Fruit fly (Drosophila melanogaster) whole organism, wandering third instar larva: ENCODE results near the gene CG18557.

Source experiments
- Abd-B ChIP-seq: fragments of >200 bp; optimal IDR thresholded peaks from 2 replicates; lab custom pipeline; 2017; ENCODE audit warnings: missing biosample characterization, missing genetic modification characterization
- CG32264 ChIP-seq: fragments of 200-800 bp; sonication (Bioruptor generic); optimal IDR thresholded peaks from 2 replicates; lab custom pipeline; 2016; ENCODE audit warnings: missing biosample characterization, missing genetic modification characterization
- CG9705 ChIP-seq: fragments of 200-800 bp; sonication (Bioruptor generic); optimal IDR thresholded peaks from 2 replicates; lab custom pipeline; 2018; ENCODE audit warnings: missing biosample characterization, mild to moderate bottlenecking, missing genetic modification characterization
- CrebA ChIP-seq: fragments of 200-800 bp; sonication (Bioruptor generic); optimal IDR thresholded peaks from 2 replicates; lab custom pipeline; 2016; ENCODE audit warnings: missing biosample characterization, mild to moderate bottlenecking, missing genetic modification characterization, borderline replicate concordance
- Dfd ChIP-seq: fragments of >200 bp; optimal IDR thresholded peaks from 2 replicates; lab custom pipeline; 2017; ENCODE audit warnings: missing biosample characterization, missing genetic modification characterization
- Dif ChIP-seq: fragments of 200-275, 200-300 bp; sonication (Bioruptor generic); optimal IDR thresholded peaks from 2 replicates; lab custom pipeline; 2018; ENCODE audit warnings: missing biosample characterization, missing genetic modification characterization; ENCODE audit not compliant: partially characterized antibody
- GATAd ChIP-seq: sonication (Bioruptor generic); optimal IDR thresholded peaks from 2 replicates; lab custom pipeline; 2016; ENCODE audit warnings: missing biosample characterization, missing genetic modification characterization
- Hnf4 ChIP-seq: fragments of 200-800 bp; sonication (Bioruptor generic); optimal IDR thresholded peaks from 2 replicates; lab custom pipeline; 2016; ENCODE audit warnings: missing biosample characterization, mild to moderate bottlenecking, missing genetic modification characterization
- Hr83 ChIP-seq: fragments of 200-300 bp; sonication (Bioruptor generic); optimal IDR thresholded peaks from 2 replicates; lab custom pipeline; 2016; ENCODE audit warnings: missing biosample characterization, mild to moderate bottlenecking, missing genetic modification characterization, moderate library complexity; ENCODE audit not compliant: poor library complexity, severe bottlenecking
- Jra ChIP-seq: sonication (Bioruptor generic); optimal IDR thresholded peaks from 2 replicates; lab custom pipeline; 2016; ENCODE audit warnings: missing biosample characterization, missing genetic modification characterization
- Mio ChIP-seq: sonication (Bioruptor generic); optimal IDR thresholded peaks from 2 replicates; lab custom pipeline; 2016; ENCODE audit warnings: missing biosample characterization, missing genetic modification characterization
- Myc ChIP-seq: fragments of >200 bp; optimal IDR thresholded peaks from 2 replicates; lab custom pipeline; 2017
- N ChIP-seq: fragments of >200 bp; optimal IDR thresholded peaks from 2 replicates; lab custom pipeline; 2018; ENCODE audit warnings: missing biosample characterization, missing external identifiers, missing genetic modification characterization
- OdsH ChIP-seq: fragments of 200-800 bp; sonication (Bioruptor generic); optimal IDR thresholded peaks from 2 replicates; lab custom pipeline; 2016; ENCODE audit warnings: missing biosample characterization, mild to moderate bottlenecking, missing genetic modification characterization
- Rel ChIP-seq, 2 experiments: fragments of 200-800 bp; sonication (Bioruptor generic) in 1 of 2; optimal IDR thresholded peaks; 2 replicates in 1 of 2; 3 replicates in 1 of 2; lab custom pipeline; 2016 to 2019; ENCODE audit warnings: mild to moderate bottlenecking in 2 of 2, missing biosample characterization in 2 of 2, missing genetic modification characterization in 2 of 2, moderate library complexity in 1 of 2
- Sp1 ChIP-seq: fragments of 200-800 bp; sonication (Bioruptor generic); optimal IDR thresholded peaks from 3 replicates; lab custom pipeline; 2019; ENCODE audit warnings: missing biosample characterization, mild to moderate bottlenecking, missing genetic modification characterization, moderate library complexity
- Vsx2 ChIP-seq: fragments of 200-300, 225-300 bp; sonication (Bioruptor generic); optimal IDR thresholded peaks from 2 replicates; lab custom pipeline; 2018; ENCODE audit warnings: missing biosample characterization, missing genetic modification characterization; ENCODE audit not compliant: partially characterized antibody
- br ChIP-seq: fragments of 200-800 bp; sonication (Bioruptor generic); optimal IDR thresholded peaks from 2 replicates; lab custom pipeline; 2016; ENCODE audit warnings: missing biosample characterization, missing genetic modification characterization
- brk ChIP-seq: fragments of 200-800 bp; sonication (Bioruptor generic); optimal IDR thresholded peaks from 2 replicates; lab custom pipeline; 2016; ENCODE audit warnings: missing biosample characterization, mild to moderate bottlenecking, missing genetic modification characterization
- dmrt93B ChIP-seq: fragments of 200-800 bp; sonication (Bioruptor generic); optimal IDR thresholded peaks from 2 replicates; lab custom pipeline; 2018; ENCODE audit warnings: missing biosample characterization, mild to moderate bottlenecking, missing genetic modification characterization
- foxo ChIP-seq, 2 experiments: fragments of 200-800 bp; sonication (Bioruptor generic); optimal IDR thresholded peaks; 2 replicates in 1 of 2; 3 replicates in 1 of 2; lab custom pipeline; 2016 to 2017; ENCODE audit warnings: missing biosample characterization in 2 of 2, missing genetic modification characterization in 2 of 2
- h ChIP-seq: fragments of 200-800 bp; sonication (Bioruptor generic); optimal IDR thresholded peaks from 3 replicates; lab custom pipeline; 2016; ENCODE audit warnings: missing biosample characterization, mild to moderate bottlenecking, missing genetic modification characterization
- lola ChIP-seq: fragments of >200 bp; optimal IDR thresholded peaks from 2 replicates; lab custom pipeline; 2017; ENCODE audit warnings: missing biosample characterization, missing genetic modification characterization
- pan ChIP-seq: fragments of >200 bp; optimal IDR thresholded peaks from 2 replicates; lab custom pipeline; 2017
- psq ChIP-seq: fragments of 200-800 bp; sonication (Bioruptor generic); optimal IDR thresholded peaks from 3 replicates; lab custom pipeline; 2017; ENCODE audit warnings: missing biosample characterization, mild to moderate bottlenecking, missing genetic modification characterization, moderate library complexity
- rgr ChIP-seq: fragments of 200-800 bp; sonication (Bioruptor generic); optimal IDR thresholded peaks from 3 replicates; lab custom pipeline; 2016; ENCODE audit warnings: missing biosample characterization, mild to moderate bottlenecking, missing genetic modification characterization
- sage ChIP-seq: fragments of 200-800 bp; sonication (Bioruptor generic); optimal IDR thresholded peaks from 2 replicates; lab custom pipeline; 2016; ENCODE audit warnings: missing biosample characterization, mild to moderate bottlenecking, missing genetic modification characterization
- sv ChIP-seq: fragments of 200-800 bp; sonication (Bioruptor generic); optimal IDR thresholded peaks from 3 replicates; lab custom pipeline; 2016; ENCODE audit warnings: missing biosample characterization, missing genetic modification characterization
- usp ChIP-seq: fragments of >200 bp; optimal IDR thresholded peaks from 2 replicates; lab custom pipeline; 2017; ENCODE audit warnings: missing biosample characterization, missing genetic modification characterization

CG18557 gene

DNA sequence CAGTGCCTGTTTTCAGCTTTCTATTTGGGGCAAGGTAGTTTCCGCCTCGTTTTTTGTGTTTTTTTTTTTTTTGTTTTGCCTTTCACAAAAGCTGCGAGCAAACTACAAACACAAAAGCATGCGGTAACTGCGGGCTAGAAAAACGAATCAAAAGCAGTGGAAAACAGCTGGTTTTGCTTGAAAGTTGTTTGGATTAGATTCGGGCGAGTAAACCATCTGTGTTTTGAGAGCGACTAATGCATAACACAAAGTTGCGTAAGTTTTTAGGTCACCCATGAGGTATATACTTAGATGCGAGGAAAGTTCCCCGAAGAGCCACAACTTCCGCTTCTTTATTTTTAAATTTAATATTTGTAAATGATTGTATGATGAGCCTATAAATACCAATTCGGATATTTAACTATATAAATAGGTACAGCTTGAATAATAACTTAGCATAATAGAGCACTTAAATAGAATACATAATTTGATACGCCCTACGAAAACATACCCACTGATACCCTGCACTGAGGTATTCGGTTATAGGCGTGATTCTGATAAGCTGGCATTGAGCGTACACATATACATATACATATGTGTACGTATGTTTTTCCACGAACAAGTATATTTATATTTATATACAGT is 26.9 kb upstream of the CG18557 start:
- TF ChIP-seq pan (lab: Kevin White, UChicago) (no peak), lola (no peak)

- no peak for TF ChIP-seq br (GFP tag; lab: Kevin White, UChicago)
- TF ChIP-seq foxo (GFP tag; optimal IDR thresholded peaks at IDR 0.05; lab: Kevin White, UChicago): no peak
- no peak for TF ChIP-seq Vsx2 (GFP tag; lab: Kevin White, UChicago)
- TF ChIP-seq Sp1 (GFP tag; lab: Kevin White, UChicago): no peak
- TF ChIP-seq CG9705 (GFP tag; lab: Kevin White, UChicago): no peak
- TF ChIP-seq lola: no peak
- TF ChIP-seq Dif: no peak
- TF ChIP-seq GATAd (GFP tag; lab: Kevin White, UChicago): no peak
- TF ChIP-seq Jra (GFP tag; lab: Kevin White, UChicago): no peak
- no peak for TF ChIP-seq psq (GFP tag; lab: Kevin White, UChicago)
- no peak for TF ChIP-seq Hnf4 (GFP tag; lab: Kevin White, UChicago)
- TF ChIP-seq N (GFP tag; lab: Kevin White, UChicago): no peak
- no peak for TF ChIP-seq usp (GFP tag; lab: Kevin White, UChicago)
- TF ChIP-seq Myc (lab: Kevin White, UChicago): no peak
- TF ChIP-seq Dfd (GFP tag; lab: Kevin White, UChicago): no peak
Observed at dm6 chr2L:2869008-2869702, 23.6 kb upstream of the CG18557 start, which contains the start of gene CG8813. CG8813 (plus strand) TSS chr2L:2869652.

DNA sequence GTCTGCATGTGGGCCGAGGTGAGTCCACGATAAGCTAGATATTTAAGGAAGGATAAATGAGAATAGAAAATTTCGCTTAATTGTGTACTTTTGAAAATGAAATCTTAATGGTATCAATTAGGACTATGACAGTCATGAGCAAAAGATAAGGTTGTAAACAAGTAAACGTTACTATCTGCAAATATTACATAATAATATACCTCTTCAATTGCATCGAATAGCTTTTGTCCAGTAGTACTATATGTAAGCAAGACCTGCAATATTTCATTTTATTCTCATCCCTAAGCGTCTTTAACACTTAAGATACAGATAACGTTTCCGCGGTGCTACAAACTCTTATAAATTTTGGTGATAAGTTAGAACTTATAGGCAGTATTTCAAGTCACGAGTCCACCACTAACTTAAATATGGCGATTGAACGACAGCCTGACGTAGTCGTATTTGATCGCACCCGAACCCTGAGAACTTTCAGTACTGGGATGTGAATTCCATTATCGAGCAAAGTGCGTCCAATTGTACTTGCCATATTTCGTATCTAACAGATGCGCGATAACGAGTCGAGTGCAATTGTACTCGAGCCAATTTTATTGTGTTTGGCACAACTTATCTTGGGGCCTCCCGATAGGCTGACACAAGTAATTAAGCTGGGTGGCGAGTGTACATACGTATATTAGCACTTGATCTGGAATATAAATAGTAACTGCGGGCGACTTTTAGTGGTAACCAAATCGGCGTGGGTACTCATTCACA is 20.2 kb upstream of the CG18557 start:
- TF ChIP-seq rgr (no peak), foxo (GFP tag; optimal IDR thresholded peaks at IDR 0.05; lab: Kevin White, UChicago) (no peak), OdsH (GFP tag; lab: Kevin White, UChicago) (no peak), Sp1 (GFP tag; lab: Kevin White, UChicago) (no peak), CG9705 (GFP tag; lab: Kevin White, UChicago) (no peak), CrebA (no peak), sv (GFP tag; lab: Kevin White, UChicago) (no peak), Rel (GFP tag; optimal IDR thresholded peaks at IDR 0.05; lab: Kevin White, UChicago) (no peak), Rel (tag; optimal IDR thresholded peaks at IDR 0.05; lab: Kevin White, UChicago) (peak; percentile 51), Hnf4 (GFP tag; lab: Kevin White, UChicago) (peak; percentile 12), Dfd (GFP tag; lab: Kevin White, UChicago) (no peak), br (GFP tag; lab: Kevin White, UChicago) (no peak)

- TF ChIP-seq Jra (GFP tag; lab: Kevin White, UChicago) (no peak), Hr83 (GFP tag; lab: Kevin White, UChicago) (peak; percentile 52), Dfd (GFP tag; lab: Kevin White, UChicago) (no peak), dmrt93B (GFP tag; lab: Kevin White, UChicago) (no peak), h (GFP tag; lab: Kevin White, UChicago) (peak; percentile 18), brk (no peak), Mio (GFP tag; lab: Kevin White, UChicago) (no peak), GATAd (GFP tag; lab: Kevin White, UChicago) (no peak), sage (GFP tag; lab: Kevin White, UChicago) (no peak), Abd-B (GFP tag; lab: Kevin White, UChicago) (no peak), lola (no peak), N (GFP tag; lab: Kevin White, UChicago) (no peak), rgr (peak; percentile 34), Myc (lab: Kevin White, UChicago) (no peak), pan (lab: Kevin White, UChicago) (no peak), CG32264 (GFP tag; lab: Kevin White, UChicago) (no peak), br (GFP tag; lab: Kevin White, UChicago) (no peak), Sp1 (GFP tag; lab: Kevin White, UChicago) (no peak), Hnf4 (GFP tag; lab: Kevin White, UChicago) (no peak), CrebA (no peak)
- TF ChIP-seq, all 38 proteins: peak for 3
Observed at dm6 chr2L:2864601-2865000, 19.1 kb upstream of the CG18557 start.
